Fruit fly (Drosophila melanogaster) whole organism, embryonic: ENCODE data around the gene CG9628.
A peak's percentile ranks its signal among the peaks of the same experiment; 100 is the strongest.

ENCODE experiments used
- Asciz ChIP-seq: fragments of 200-800 bp; sonication (Bioruptor generic); optimal IDR thresholded peaks from 2 replicates; lab custom pipeline; 2017; ENCODE audit warnings: missing biosample characterization, mild to moderate bottlenecking, missing genetic modification characterization, missing genetic modification reagents
- Bteb2 ChIP-seq: fragments of 200-800 bp; sonication (Bioruptor generic); optimal IDR thresholded peaks from 2 replicates; lab custom pipeline; 2016; ENCODE audit warnings: missing biosample characterization, missing genetic modification characterization
- CG10979 ChIP-seq: fragments of 200-800 bp; sonication (Bioruptor generic); optimal IDR thresholded peaks from 2 replicates; lab custom pipeline; 2018; ENCODE audit warnings: missing biosample characterization, mild to moderate bottlenecking, missing genetic modification characterization, moderate library complexity
- CG11695 ChIP-seq: fragments of 200-800 bp; sonication (Bioruptor generic); IDR thresholded peaks from 3 replicates; pipeline ENCODE4 v1.3.6; 2022; ENCODE audit warnings: missing biosample characterization, missing genetic modification characterization
- CG12391 ChIP-seq: fragments of 200-800 bp; sonication (Bioruptor generic); optimal IDR thresholded peaks from 3 replicates; lab custom pipeline; 2018; ENCODE audit warnings: missing biosample characterization, mild to moderate bottlenecking, missing genetic modification characterization, moderate library complexity
- CG18599 ChIP-seq: fragments of 200-800 bp; sonication (Bioruptor generic); optimal IDR thresholded peaks from 3 replicates; lab custom pipeline; 2017; ENCODE audit warnings: missing biosample characterization, missing genetic modification characterization, mild to moderate bottlenecking, moderate library complexity, missing genetic modification reagents
- CG30431 ChIP-seq: fragments of 200-800 bp; sonication (Bioruptor generic); optimal IDR thresholded peaks from 2 replicates; lab custom pipeline; 2017; ENCODE audit warnings: missing biosample characterization, missing genetic modification characterization
- CG3065 ChIP-seq: fragments of 200-800 bp; sonication (Bioruptor generic); optimal IDR thresholded peaks from 2 replicates; lab custom pipeline; 2016; ENCODE audit warnings: missing biosample characterization, missing genetic modification characterization
- CG31224 ChIP-seq: fragments of 200-800 bp; sonication (Bioruptor generic); IDR thresholded peaks from 2 replicates; pipeline ENCODE4 v1.3.6; 2022; ENCODE audit warnings: missing biosample characterization, missing genetic modification characterization
- CG3407 ChIP-seq: fragments of 200-800 bp; sonication (Bioruptor generic); optimal IDR thresholded peaks from 2 replicates; lab custom pipeline; 2018; ENCODE audit warnings: missing biosample characterization, mild to moderate bottlenecking, missing genetic modification characterization
- CG3995 ChIP-seq: fragments of 200-800 bp; sonication (Bioruptor generic); optimal IDR thresholded peaks from 3 replicates; lab custom pipeline; 2016; ENCODE audit warnings: missing biosample characterization, missing genetic modification characterization
- CG42726 ChIP-seq: fragments of 200-800 bp; sonication (Bioruptor generic); IDR thresholded peaks from 2 replicates; pipeline ENCODE4 v1.3.6; 2022; ENCODE audit warnings: missing biosample characterization, missing genetic modification characterization; ENCODE audit not compliant: partially characterized antibody
- CG5953 ChIP-seq: fragments of 200-800 bp; sonication (Bioruptor generic); IDR thresholded peaks from 2 replicates; pipeline ENCODE4 v1.3.6; 2022; ENCODE audit warnings: missing biosample characterization, missing genetic modification characterization
- CG6765 ChIP-seq: fragments of 200-800 bp; sonication (Bioruptor generic); optimal IDR thresholded peaks from 3 replicates; lab custom pipeline; 2017; ENCODE audit warnings: missing biosample characterization, mild to moderate bottlenecking, missing genetic modification characterization
- CG7556 ChIP-seq: fragments of 200-800 bp; sonication (Bioruptor generic); optimal IDR thresholded peaks from 2 replicates; lab custom pipeline; 2017; ENCODE audit warnings: missing biosample characterization, mild to moderate bottlenecking, missing genetic modification characterization
- CG7963 ChIP-seq: fragments of 200-800 bp; sonication (Bioruptor generic); IDR thresholded peaks from 3 replicates; pipeline ENCODE4 v1.3.6; 2022; ENCODE audit warnings: missing biosample characterization, missing genetic modification characterization; ENCODE audit not compliant: partially characterized antibody
- CG8478 ChIP-seq: fragments of >200 bp; optimal IDR thresholded peaks from 2 replicates; lab custom pipeline; 2018
- CrebB ChIP-seq: fragments of 200-800 bp; sonication (Bioruptor generic); optimal IDR thresholded peaks from 3 replicates; lab custom pipeline; 2018; ENCODE audit warnings: missing biosample characterization, mild to moderate bottlenecking, missing genetic modification characterization
- D19A ChIP-seq: fragments of 200-800 bp; optimal IDR thresholded peaks from 3 replicates; lab custom pipeline; 2019; ENCODE audit warnings: missing biosample characterization, mild to moderate bottlenecking, missing genetic modification characterization, moderate library complexity
- Dek ChIP-seq: fragments of 200-800 bp; sonication (Bioruptor generic); optimal IDR thresholded peaks from 3 replicates; lab custom pipeline; 2019; ENCODE audit warnings: missing biosample characterization, mild to moderate bottlenecking, missing genetic modification characterization, moderate library complexity
- Ets65A ChIP-seq: fragments of 200-800 bp; sonication (Bioruptor generic); peaks from one replicate; lab custom pipeline; 2016; ENCODE audit warnings: missing biosample characterization, missing genetic modification characterization
- Gug ChIP-seq: fragments of 200-800 bp; sonication (Bioruptor generic); IDR thresholded peaks from 4 replicates; pipeline ENCODE4 v1.3.6; 2022; ENCODE audit warnings: missing biosample characterization, missing genetic modification characterization
- Hr51 ChIP-seq, 2 experiments: fragments of 200-800 bp; sonication (Bioruptor generic); optimal IDR thresholded peaks; 2 replicates in 1 of 2; 3 replicates in 1 of 2; lab custom pipeline; 2016 to 2018; ENCODE audit warnings: missing biosample characterization in 2 of 2, missing genetic modification characterization in 2 of 2, mild to moderate bottlenecking in 1 of 2, moderate library complexity in 1 of 2
- NC2β ChIP-seq: fragments of 200-800 bp; sonication (Bioruptor generic); optimal IDR thresholded peaks from 2 replicates; lab custom pipeline; 2016; ENCODE audit warnings: missing biosample characterization, missing genetic modification characterization
- Oaz ChIP-seq: fragments of 200-800 bp; sonication (Bioruptor generic); IDR thresholded peaks from 2 replicates; pipeline ENCODE4 v1.3.6; 2022; ENCODE audit warnings: missing biosample characterization, missing genetic modification characterization
- Oli ChIP-seq: fragments of 200-800 bp; sonication (Bioruptor generic); optimal IDR thresholded peaks from 2 replicates; lab custom pipeline; 2018; ENCODE audit warnings: missing biosample characterization, mild to moderate bottlenecking, missing genetic modification characterization, moderate library complexity
- Side ChIP-seq: fragments of 200-800 bp; sonication (Bioruptor generic); optimal IDR thresholded peaks from 2 replicates; lab custom pipeline; 2016; ENCODE audit warnings: missing biosample characterization, missing genetic modification characterization
- ac ChIP-seq: fragments of 200-800 bp; sonication (Bioruptor generic); optimal IDR thresholded peaks from 3 replicates; lab custom pipeline; 2017; ENCODE audit warnings: missing biosample characterization, mild to moderate bottlenecking, missing genetic modification characterization
- bcd ChIP-seq: fragments of 200-800 bp; sonication (Bioruptor generic); optimal IDR thresholded peaks from 2 replicates; lab custom pipeline; 2017; ENCODE audit warnings: missing biosample characterization, mild to moderate bottlenecking, missing genetic modification characterization
- chm ChIP-seq: fragments of 200-800 bp; sonication (Bioruptor generic); IDR thresholded peaks from 2 replicates; pipeline ENCODE4 v1.3.6; 2022; ENCODE audit warnings: missing biosample characterization, missing genetic modification characterization
- croc ChIP-seq: fragments of 200-800 bp; sonication (Bioruptor generic); conservative IDR thresholded peaks from 3 replicates; pipeline ENCODE4 v1.3.6; 2022; ENCODE audit warnings: missing biosample characterization, missing genetic modification characterization
- crol ChIP-seq: fragments of 200-800 bp; sonication (Bioruptor generic); IDR thresholded peaks from 2 replicates; pipeline ENCODE4 v1.3.6; 2022; ENCODE audit warnings: missing biosample characterization, missing genetic modification characterization
- hb ChIP-seq: fragments of 200-800 bp; sonication (Bioruptor generic); IDR thresholded peaks from 3 replicates; pipeline ENCODE4 v1.3.6; 2022; ENCODE audit warnings: missing biosample characterization, missing genetic modification characterization; ENCODE audit not compliant: partially characterized antibody
- jigr1 ChIP-seq: fragments of 200-800 bp; sonication (Bioruptor generic); IDR thresholded peaks from 3 replicates; pipeline ENCODE4 v1.3.6; 2022; ENCODE audit warnings: missing biosample characterization, missing genetic modification characterization
- kay ChIP-seq: fragments of 200-800 bp; sonication (Bioruptor generic); optimal IDR thresholded peaks from 2 replicates; lab custom pipeline; 2016; ENCODE audit warnings: missing biosample characterization, missing genetic modification characterization
- nau ChIP-seq: fragments of 200-800 bp; sonication (Bioruptor generic); optimal IDR thresholded peaks from 3 replicates; lab custom pipeline; 2017; ENCODE audit warnings: missing biosample characterization, mild to moderate bottlenecking, missing genetic modification characterization, missing genetic modification reagents
- nerfin-2 ChIP-seq: fragments of 200-800 bp; sonication (Bioruptor generic); IDR thresholded peaks from 2 replicates; pipeline ENCODE4 v1.3.6; 2022; ENCODE audit warnings: missing biosample characterization, missing genetic modification characterization; ENCODE audit not compliant: partially characterized antibody
- phol ChIP-seq: fragments of 200-800 bp; sonication (Bioruptor generic); optimal IDR thresholded peaks from 3 replicates; lab custom pipeline; 2018; ENCODE audit warnings: missing biosample characterization, mild to moderate bottlenecking, missing genetic modification characterization, moderate library complexity
- psq ChIP-seq: fragments of 200-800 bp; sonication (Bioruptor generic); optimal IDR thresholded peaks from 2 replicates; lab custom pipeline; 2017; ENCODE audit warnings: missing biosample characterization, missing genetic modification characterization
- pum ChIP-seq: fragments of 200-800 bp; sonication (Bioruptor generic); optimal IDR thresholded peaks from 2 replicates; lab custom pipeline; 2016; ENCODE audit warnings: missing biosample characterization, missing genetic modification characterization
- pzg ChIP-seq: fragments of 200-800 bp; sonication (Bioruptor generic); optimal IDR thresholded peaks from 3 replicates; lab custom pipeline; 2018; ENCODE audit warnings: missing biosample characterization, mild to moderate bottlenecking, missing genetic modification characterization, moderate library complexity
- row ChIP-seq: fragments of 200-800 bp; sonication (Bioruptor generic); IDR thresholded peaks from 3 replicates; pipeline ENCODE4 v1.3.6; 2022; ENCODE audit warnings: missing biosample characterization, missing genetic modification characterization
- sc ChIP-seq, 3 experiments: fragments of >200 bp in 2 of 3; fragments of 200-800 bp in 1 of 3; sonication (Bioruptor generic) in 1 of 3; optimal IDR thresholded peaks; 2 replicates in 2 of 3; 3 replicates in 1 of 3; lab custom pipeline; 2017; ENCODE audit warnings: mild to moderate bottlenecking in 1 of 3, missing biosample characterization in 1 of 3, missing genetic modification characterization in 1 of 3, missing genetic modification reagents in 1 of 3
- sd ChIP-seq: fragments of 200-800 bp; sonication (Bioruptor generic); optimal IDR thresholded peaks from 3 replicates; lab custom pipeline; 2018; ENCODE audit warnings: missing biosample characterization, mild to moderate bottlenecking, missing genetic modification characterization, moderate library complexity
- sob ChIP-seq: fragments of 200-800 bp; sonication (Bioruptor generic); IDR thresholded peaks from 2 replicates; pipeline ENCODE4 v1.3.6; 2022; ENCODE audit warnings: missing biosample characterization, missing genetic modification characterization
- unpg ChIP-seq: fragments of 200-800 bp; sonication (Bioruptor generic); optimal IDR thresholded peaks from 3 replicates; lab custom pipeline; 2018; ENCODE audit warnings: missing biosample characterization, mild to moderate bottlenecking, missing genetic modification characterization, moderate library complexity
- wdn ChIP-seq: fragments of 200-800 bp; sonication (Bioruptor generic); IDR thresholded peaks from 2 replicates; pipeline ENCODE4 v1.3.6; 2022; ENCODE audit warnings: missing biosample characterization, missing genetic modification characterization
- wor ChIP-seq: fragments of 200-800 bp; sonication (Bioruptor generic); IDR thresholded peaks from 2 replicates; pipeline ENCODE4 v1.3.6; 2022; ENCODE audit warnings: missing biosample characterization, missing genetic modification characterization

Gene CG9628

DNA sequence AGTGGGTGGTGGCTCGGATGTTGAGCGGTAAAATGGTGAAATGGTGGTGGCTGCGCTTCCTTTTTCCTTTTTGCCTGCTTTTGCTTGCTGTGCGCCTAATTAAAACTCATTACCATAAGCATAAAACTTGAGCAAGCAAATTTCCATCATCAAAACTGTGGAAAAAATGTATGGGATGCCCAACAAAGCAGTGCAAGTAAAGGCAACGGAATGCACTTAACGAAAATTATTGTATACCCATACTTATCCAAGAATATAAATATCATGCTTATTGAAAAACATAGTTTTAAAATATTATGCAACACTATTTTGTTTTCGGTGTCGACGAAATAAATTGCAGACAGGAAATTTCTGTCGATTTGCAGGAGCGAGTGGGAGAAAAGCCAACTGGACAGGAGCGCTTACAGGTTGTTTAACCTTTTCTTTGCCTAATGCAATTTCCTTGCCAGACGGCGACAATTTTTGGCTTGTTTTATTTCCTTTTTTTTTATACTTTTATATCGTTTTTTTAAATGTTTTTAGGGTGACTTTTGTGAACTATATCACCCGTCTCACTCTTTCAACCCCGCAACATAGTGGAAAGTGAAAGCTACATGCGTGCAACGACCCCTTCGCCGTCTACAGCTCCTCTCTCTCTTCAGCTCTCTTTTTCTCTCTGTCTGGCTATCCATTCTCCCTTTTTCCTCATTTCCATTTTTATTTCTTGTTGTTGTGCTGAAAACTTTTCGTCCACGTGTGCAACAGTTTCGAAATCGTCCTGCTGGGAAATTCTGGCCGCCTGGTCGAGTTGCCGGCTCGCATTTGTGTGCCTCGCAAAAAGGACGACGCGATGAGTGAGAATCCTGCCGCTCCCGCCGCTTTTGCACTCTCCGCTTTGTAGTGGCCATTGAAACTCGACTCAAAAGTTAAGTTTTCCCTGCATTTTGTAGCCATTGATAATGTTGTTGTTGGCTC is 37.6 kb downstream of the CG9628 start:
- TF ChIP-seq phol (tag; lab: Kevin White, UChicago), result peak; percentile 35
- no peak for TF ChIP-seq nau (GFP tag; lab: Kevin White, UChicago)
- TF ChIP-seq D19A (tag; lab: Kevin White, UChicago), result no peak
- TF ChIP-seq sc (optimal IDR thresholded peaks at IDR 0.05; lab: Kevin White, UChicago), result no peak
- TF ChIP-seq sc (GFP tag; optimal IDR thresholded peaks at IDR 0.05; lab: Kevin White, UChicago), result peak; percentile 3
- TF ChIP-seq nerfin-2 (GFP tag; lab: Robert Waterston, UW), result no peak
- TF ChIP-seq pzg, result no peak
- TF ChIP-seq CG5953 (GFP tag; lab: Robert Waterston, UW), result no peak
- TF ChIP-seq hb (GFP tag; lab: Robert Waterston, UW), result 0 out of 3 replicates have a peak, but pooled peaks have one; percentile 12
- no peak for TF ChIP-seq CG18599 (GFP tag; lab: Kevin White, UChicago)
- no peak for TF ChIP-seq NC2β (GFP tag; lab: Kevin White, UChicago)
- TF ChIP-seq crol (GFP tag; lab: Robert Waterston, UW), result no peak; the same call in 1 of the 2 replicates
- TF ChIP-seq kay, result no peak
- TF ChIP-seq CG7963, result no peak
- peak; percentile 39 for TF ChIP-seq CG10979 (tag; lab: Kevin White, UChicago)
- TF ChIP-seq CG8478 (lab: Kevin White, UChicago), result no peak
- no peak for TF ChIP-seq Side (GFP tag; lab: Kevin White, UChicago)
- no peak for TF ChIP-seq CG3065
- TF ChIP-seq pum (GFP tag; lab: Kevin White, UChicago), result no peak
- no peak for TF ChIP-seq row
- TF ChIP-seq ac (GFP tag; lab: Kevin White, UChicago), result no peak
- TF ChIP-seq CG3995, result no peak
- peak; percentile 9 for TF ChIP-seq unpg
- no peak for TF ChIP-seq CG30431 (GFP tag; lab: Kevin White, UChicago)
- peak; percentile 36 for TF ChIP-seq Ets65A (GFP tag; lab: Kevin White, UChicago)
- TF ChIP-seq Hr51 (GFP tag; optimal IDR thresholded peaks at IDR 0.05; lab: Kevin White, UChicago), result peak in 1 of 2 experiments; percentile 1
- no peak for TF ChIP-seq Asciz (GFP tag; lab: Kevin White, UChicago)
- TF ChIP-seq Gug (GFP tag; lab: Robert Waterston, UW), result no peak
- TF ChIP-seq sob (GFP tag; lab: Robert Waterston, UW), result no peak
- no peak for TF ChIP-seq CrebB (tag; lab: Kevin White, UChicago)
- peak; percentile 13 for TF ChIP-seq Oli (tag; lab: Kevin White, UChicago)
- TF ChIP-seq jigr1, result no peak
- TF ChIP-seq CG6765 (GFP tag; lab: Kevin White, UChicago), result no peak
- no peak for TF ChIP-seq croc
- no peak for TF ChIP-seq wdn (GFP tag; lab: Robert Waterston, UW)
- TF ChIP-seq CG12391 (tag; lab: Kevin White, UChicago), result peak; percentile 14
- TF ChIP-seq Dek (tag; lab: Kevin White, UChicago), result no peak
- no peak for TF ChIP-seq Oaz (GFP tag; lab: Robert Waterston, UW)
- no peak for TF ChIP-seq wor
- TF ChIP-seq psq (GFP tag; lab: Kevin White, UChicago), result peak; percentile 6
- TF ChIP-seq chm (GFP tag; lab: Robert Waterston, UW), result peak; percentile 38; the same call in 1 of the 2 replicates
- TF ChIP-seq CG31224 (GFP tag; lab: Robert Waterston, UW), result peak; percentile 96
- no peak for TF ChIP-seq CG11695 (GFP tag; lab: Robert Waterston, UW)
- TF ChIP-seq bcd (GFP tag; lab: Kevin White, UChicago), result no peak
- TF ChIP-seq CG42726 (GFP tag; lab: Robert Waterston, UW), result no peak
- no peak for TF ChIP-seq Bteb2
- TF ChIP-seq sd (tag; lab: Kevin White, UChicago), result no peak
- peak; percentile 31 for TF ChIP-seq CG7556
- TF ChIP-seq CG3407 (GFP tag; lab: Kevin White, UChicago), result no peak
